Fruit fly (Drosophila melanogaster) whole organism, embryonic: ENCODE data around the gene CG5003.

ENCODE experiments used
- Abd-B ChIP-seq: fragments of 200-800 bp; sonication (Bioruptor generic); optimal IDR thresholded peaks from 2 replicates; lab custom pipeline; 2018; ENCODE audit warnings: missing biosample characterization, mild to moderate bottlenecking, missing genetic modification characterization, moderate library complexity
- Awh ChIP-seq: fragments of 200-800 bp; sonication (Bioruptor generic); IDR thresholded peaks from 2 replicates; pipeline ENCODE4, ENCODE4 v1.3.6; 2022; ENCODE audit warnings: missing biosample characterization, missing genetic modification characterization
- CG10654 ChIP-seq: fragments of 200-800 bp; sonication (Bioruptor generic); optimal IDR thresholded peaks from 2 replicates; lab custom pipeline; 2016; ENCODE audit warnings: missing biosample characterization, missing genetic modification characterization
- CG12104 ChIP-seq: fragments of 200-800 bp; sonication (Bioruptor generic); optimal IDR thresholded peaks from 3 replicates; lab custom pipeline; 2016; ENCODE audit warnings: missing biosample characterization, missing genetic modification characterization
- CG12942 ChIP-seq: fragments of 200-800 bp; sonication (Bioruptor generic); optimal IDR thresholded peaks from 3 replicates; lab custom pipeline; 2016; ENCODE audit warnings: missing biosample characterization, missing genetic modification characterization
- CG13123 ChIP-seq: fragments of 200-800 bp; sonication (Bioruptor generic); optimal IDR thresholded peaks from 2 replicates; lab custom pipeline; 2016; ENCODE audit warnings: missing biosample characterization, missing genetic modification characterization
- CG14860 ChIP-seq: fragments of 200-800 bp; sonication (Bioruptor generic); IDR thresholded peaks from 3 replicates; pipeline ENCODE4 v1.3.6; 2022; ENCODE audit warnings: missing biosample characterization, missing genetic modification characterization; ENCODE audit not compliant: partially characterized antibody
- CG15601 ChIP-seq: fragments of 200-800 bp; sonication (Bioruptor generic); optimal IDR thresholded peaks from 3 replicates; lab custom pipeline; 2019; ENCODE audit warnings: missing biosample characterization, mild to moderate bottlenecking, missing genetic modification characterization, moderate library complexity
- CG17186 ChIP-seq: fragments of 200-800 bp; sonication (Bioruptor generic); optimal IDR thresholded peaks from 3 replicates; lab custom pipeline; 2017; ENCODE audit warnings: missing biosample characterization, missing genetic modification reagents, missing genetic modification characterization
- CG17912 ChIP-seq: fragments of 200-800 bp; sonication (Bioruptor generic); optimal IDR thresholded peaks from 2 replicates; lab custom pipeline; 2018; ENCODE audit warnings: missing biosample characterization, mild to moderate bottlenecking, missing genetic modification characterization
- CG18262 ChIP-seq: fragments of 200-800 bp; optimal IDR thresholded peaks from 3 replicates; lab custom pipeline; 2019; ENCODE audit warnings: missing biosample characterization, mild to moderate bottlenecking, missing genetic modification characterization, moderate library complexity
- CG3281 ChIP-seq: fragments of 200-800 bp; sonication (Bioruptor generic); optimal IDR thresholded peaks from 3 replicates; lab custom pipeline; 2017; ENCODE audit warnings: missing biosample characterization, mild to moderate bottlenecking, missing genetic modification characterization
- CG4328 ChIP-seq: fragments of 200-800 bp; sonication (Bioruptor generic); optimal IDR thresholded peaks from 3 replicates; lab custom pipeline; 2017; ENCODE audit warnings: missing biosample characterization, missing genetic modification reagents, missing genetic modification characterization
- CG43689 ChIP-seq: fragments of 200-800 bp; sonication (Bioruptor generic); IDR thresholded peaks from 2 replicates; pipeline ENCODE4 v1.3.6; 2022; ENCODE audit warnings: missing biosample characterization, missing genetic modification characterization
- CG4820 ChIP-seq: fragments of 200-800 bp; sonication (Bioruptor generic); optimal IDR thresholded peaks from 3 replicates; lab custom pipeline; 2016; ENCODE audit warnings: missing biosample characterization, missing genetic modification characterization
- CG5180 ChIP-seq: fragments of 200-800 bp; sonication (Bioruptor generic); optimal IDR thresholded peaks from 3 replicates; lab custom pipeline; 2017; ENCODE audit warnings: missing biosample characterization, missing genetic modification characterization, mild to moderate bottlenecking, moderate library complexity, missing genetic modification reagents
- CG8478 ChIP-seq: fragments of >200 bp; optimal IDR thresholded peaks from 2 replicates; lab custom pipeline; 2018
- CrebB ChIP-seq: fragments of 200-800 bp; sonication (Bioruptor generic); optimal IDR thresholded peaks from 3 replicates; lab custom pipeline; 2018; ENCODE audit warnings: missing biosample characterization, mild to moderate bottlenecking, missing genetic modification characterization
- Fer2 ChIP-seq: fragments of 200-800 bp; sonication (Bioruptor generic); optimal IDR thresholded peaks from 2 replicates; lab custom pipeline; 2018; ENCODE audit warnings: missing biosample characterization, mild to moderate bottlenecking, missing genetic modification characterization, moderate library complexity
- Gsc ChIP-seq: fragments of 200-800 bp; sonication (Bioruptor generic); IDR thresholded peaks from 2 replicates; pipeline ENCODE4 v1.3.6; 2022; ENCODE audit warnings: missing biosample characterization, missing genetic modification characterization
- Hr3 ChIP-seq: fragments of 200-800 bp; sonication (Bioruptor generic); optimal IDR thresholded peaks from 3 replicates; lab custom pipeline; 2016; ENCODE audit warnings: missing biosample characterization, missing genetic modification characterization
- Mes4 ChIP-seq: fragments of 200-800 bp; sonication (Bioruptor generic); optimal IDR thresholded peaks from 2 replicates; lab custom pipeline; 2016; ENCODE audit warnings: missing biosample characterization, missing genetic modification characterization
- Poxn ChIP-seq: fragments of 200-800 bp; sonication (Bioruptor generic); IDR thresholded peaks from 2 replicates; pipeline ENCODE4 v1.3.6; 2022; ENCODE audit warnings: missing biosample characterization, missing genetic modification characterization
- Scr ChIP-seq: fragments of 200-800 bp; sonication (Bioruptor generic); IDR thresholded peaks from 2 replicates; pipeline ENCODE4 v1.3.6; 2022; ENCODE audit warnings: missing biosample characterization, missing genetic modification characterization; ENCODE audit not compliant: partially characterized antibody
- Side ChIP-seq: fragments of 200-800 bp; sonication (Bioruptor generic); optimal IDR thresholded peaks from 2 replicates; lab custom pipeline; 2016; ENCODE audit warnings: missing biosample characterization, missing genetic modification characterization
- Six4 ChIP-seq: fragments of 200-800 bp; sonication (Bioruptor generic); optimal IDR thresholded peaks from 2 replicates; lab custom pipeline; 2016; ENCODE audit warnings: missing biosample characterization, missing genetic modification characterization
- Stat92E ChIP-seq, 3 experiments: fragments of >200 bp in 2 of 3; fragments of 200-800 bp in 1 of 3; sonication (Bioruptor generic) in 1 of 3; optimal IDR thresholded peaks; 2 replicates each; lab custom pipeline; 2017 to 2019; ENCODE audit warnings: missing biosample characterization in 3 of 3, missing genetic modification characterization in 3 of 3, mild to moderate bottlenecking in 1 of 3, moderate library complexity in 1 of 3
- Trl ChIP-seq, 3 experiments: fragments of >200 bp in 2 of 3; fragments of 200-800 bp in 1 of 3; sonication (Bioruptor generic) in 1 of 3; optimal IDR thresholded peaks; 2 replicates in 1 of 3; 3 replicates in 2 of 3; lab custom pipeline; 2016 to 2017; ENCODE audit warnings: missing biosample characterization in 1 of 3, missing genetic modification characterization in 1 of 3
- Xrp1 ChIP-seq: fragments of 200-800 bp; sonication (Bioruptor generic); IDR thresholded peaks from 2 replicates; pipeline ENCODE4 v1.3.6; 2022; ENCODE audit warnings: missing biosample characterization, missing genetic modification characterization
- chinmo ChIP-seq: fragments of 200-800 bp; sonication (Bioruptor generic); IDR thresholded peaks from 4 replicates; pipeline ENCODE4 v1.3.6; 2022; ENCODE audit warnings: missing biosample characterization, missing genetic modification characterization; ENCODE audit not compliant: partially characterized antibody
- crc ChIP-seq: fragments of 200-800 bp; sonication (Bioruptor generic); optimal IDR thresholded peaks from 2 replicates; lab custom pipeline; 2016; ENCODE audit warnings: missing biosample characterization, missing genetic modification characterization
- cwo ChIP-seq: fragments of 200-800 bp; sonication (Bioruptor generic); optimal IDR thresholded peaks from 3 replicates; lab custom pipeline; 2017; ENCODE audit warnings: missing biosample characterization, missing genetic modification characterization, mild to moderate bottlenecking, moderate library complexity, missing genetic modification reagents
- ems ChIP-seq: fragments of 200-800 bp; sonication (Bioruptor generic); optimal IDR thresholded peaks from 3 replicates; lab custom pipeline; 2016; ENCODE audit warnings: missing biosample characterization, missing genetic modification characterization
- esg ChIP-seq: fragments of 200-800 bp; sonication (Bioruptor generic); conservative IDR thresholded peaks from 2 replicates; pipeline ENCODE4 v1.3.6; 2022; ENCODE audit warnings: missing biosample characterization, missing genetic modification characterization
- exex ChIP-seq: fragments of 200-800 bp; sonication (Bioruptor generic); optimal IDR thresholded peaks from 4 replicates; lab custom pipeline; 2018; ENCODE audit warnings: missing biosample characterization, mild to moderate bottlenecking, missing genetic modification characterization, moderate library complexity
- kay ChIP-seq: fragments of 200-800 bp; sonication (Bioruptor generic); optimal IDR thresholded peaks from 2 replicates; lab custom pipeline; 2016; ENCODE audit warnings: missing biosample characterization, missing genetic modification characterization
- lab ChIP-seq: fragments of 200-800 bp; sonication (Bioruptor generic); optimal IDR thresholded peaks from 3 replicates; lab custom pipeline; 2017; ENCODE audit warnings: missing biosample characterization, missing genetic modification characterization, mild to moderate bottlenecking, moderate library complexity, missing genetic modification reagents
- lilli ChIP-seq: fragments of 200-800 bp; sonication (Bioruptor generic); optimal IDR thresholded peaks from 3 replicates; lab custom pipeline; 2016; ENCODE audit warnings: missing biosample characterization, missing genetic modification characterization
- mirr ChIP-seq: fragments of 200-800 bp; sonication (Bioruptor generic); optimal IDR thresholded peaks from 3 replicates; lab custom pipeline; 2018; ENCODE audit warnings: missing biosample characterization, mild to moderate bottlenecking, missing genetic modification characterization
- odd ChIP-seq: fragments of 200-800 bp; sonication (Bioruptor generic); optimal IDR thresholded peaks from 2 replicates; lab custom pipeline; 2017; ENCODE audit warnings: missing biosample characterization, mild to moderate bottlenecking, missing genetic modification characterization
- run ChIP-seq: fragments of 200-800 bp; sonication (Bioruptor generic); optimal IDR thresholded peaks from 3 replicates; lab custom pipeline; 2018; ENCODE audit warnings: missing biosample characterization, mild to moderate bottlenecking, missing genetic modification characterization
- slbo ChIP-seq: fragments of 200-800 bp; sonication (Bioruptor generic); IDR thresholded peaks from 2 replicates; pipeline ENCODE4 v1.3.6; 2022; ENCODE audit warnings: missing biosample characterization, missing genetic modification characterization
- sqz ChIP-seq: fragments of 200-800 bp; sonication (Bioruptor generic); optimal IDR thresholded peaks from 3 replicates; lab custom pipeline; 2018; ENCODE audit warnings: missing biosample characterization, mild to moderate bottlenecking, missing genetic modification characterization
- stc ChIP-seq: fragments of 200-800 bp; sonication (Bioruptor generic); IDR thresholded peaks from 2 replicates; pipeline ENCODE4 v1.3.6; 2022; ENCODE audit warnings: missing biosample characterization, missing genetic modification characterization
- tup ChIP-seq: fragments of 200-800 bp; sonication (Bioruptor generic); optimal IDR thresholded peaks from 2 replicates; lab custom pipeline; 2016; ENCODE audit warnings: missing biosample characterization, mild to moderate bottlenecking, missing genetic modification characterization, moderate library complexity
- unc-4 ChIP-seq: fragments of 200-800 bp; sonication (Bioruptor generic); IDR thresholded peaks from 2 replicates; pipeline ENCODE4 v1.3.6; 2022; ENCODE audit warnings: missing biosample characterization, missing genetic modification characterization; ENCODE audit not compliant: partially characterized antibody
- vnd ChIP-seq: fragments of 200-800 bp; sonication (Bioruptor generic); IDR thresholded peaks from 3 replicates; pipeline ENCODE4 v1.3.6; 2022; ENCODE audit warnings: missing biosample characterization, missing genetic modification characterization; ENCODE audit not compliant: partially characterized antibody

Gene CG5003

DNA sequence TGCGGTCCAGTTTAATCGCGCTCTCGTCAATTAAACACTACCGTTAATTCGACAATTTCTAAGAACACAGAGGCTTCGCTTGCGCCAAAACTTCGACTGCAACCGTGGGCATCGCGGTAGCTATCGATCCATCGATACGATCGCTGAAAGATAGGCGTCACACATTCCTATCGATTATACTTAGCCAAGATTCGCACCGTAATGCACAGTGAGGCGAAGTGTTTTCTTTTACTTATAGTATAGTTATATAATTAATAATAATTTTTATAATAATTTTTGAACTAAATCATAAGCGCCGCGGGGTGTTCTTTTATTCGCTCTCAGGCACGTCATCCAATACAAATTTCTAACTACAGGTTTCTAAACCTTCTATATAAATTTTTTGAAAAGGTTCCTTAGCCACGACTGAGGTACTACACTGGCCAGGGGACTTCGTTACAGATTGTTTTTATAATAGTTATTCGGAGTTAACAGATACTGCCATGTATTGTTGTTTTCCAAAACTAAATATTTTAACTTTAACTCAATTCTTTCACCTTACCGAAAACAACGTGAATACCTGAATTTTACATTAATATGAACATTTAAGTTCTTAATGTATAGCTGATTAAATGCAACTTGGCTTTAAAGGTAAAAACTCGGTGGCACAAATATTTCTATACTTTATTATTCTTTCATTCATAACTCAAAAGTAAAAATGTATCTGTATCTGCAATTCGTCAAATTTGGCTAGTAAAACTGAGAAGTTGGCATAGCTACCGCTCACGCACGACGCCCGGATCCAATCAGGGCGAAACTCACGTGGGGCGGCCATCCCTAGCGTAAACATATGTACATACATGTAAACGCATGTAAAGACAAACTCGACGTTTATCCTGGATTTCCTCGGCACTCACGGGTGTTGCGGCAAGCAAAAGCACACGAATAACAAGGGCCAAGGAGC lies 21.7 kb upstream of the CG5003 start, which contains the start of the genes NSD and BOD1 (continued):
- TF ChIP-seq Trl (optimal IDR thresholded peaks at IDR 0.05; lab: Kevin White, UChicago) (no peak), Trl (GFP tag; optimal IDR thresholded peaks at IDR 0.05; lab: Kevin White, UChicago) (no peak), odd (GFP tag; lab: Kevin White, UChicago) (no peak), vnd (GFP tag; lab: Robert Waterston, UW) (peak; percentile 94), slbo (peak; percentile 92), lilli (GFP tag; lab: Kevin White, UChicago) (peak; percentile 40), lab (GFP tag; lab: Kevin White, UChicago) (peak; percentile 42), CG12104 (GFP tag; lab: Kevin White, UChicago) (peak; percentile 37), CG10654 (GFP tag; lab: Kevin White, UChicago) (peak; percentile 48), CG13123 (GFP tag; lab: Kevin White, UChicago) (no peak), cwo (GFP tag; lab: Kevin White, UChicago) (no peak), Poxn (GFP tag; lab: Robert Waterston, UW) (peak; percentile 37; the same call in 1 of the 2 replicates), CG12942 (GFP tag; lab: Kevin White, UChicago) (peak; percentile 15), CG17912 (no peak), CG17186 (GFP tag; lab: Kevin White, UChicago) (peak; percentile 51), CG8478 (lab: Kevin White, UChicago) (no peak), CG5180 (no peak), CG18262 (tag; lab: Kevin White, UChicago) (peak; percentile 62), Scr (GFP tag; lab: Robert Waterston, UW) (peak; percentile 85), CG15601 (tag; lab: Kevin White, UChicago) (no peak), Fer2 (tag; lab: Kevin White, UChicago) (peak; percentile 27), run (tag; lab: Kevin White, UChicago) (no peak), Mes4 (GFP tag; lab: Kevin White, UChicago) (no peak), Gsc (GFP tag; lab: Robert Waterston, UW) (no peak), esg (GFP tag; lab: Robert Waterston, UW) (peak; percentile 54), Awh (GFP tag; lab: Robert Waterston, UW) (no peak), CG3281 (peak; percentile 17), mirr (GFP tag; lab: Kevin White, UChicago) (peak; percentile 42), kay (GFP tag; lab: Kevin White, UChicago) (no peak), Hr3 (GFP tag; lab: Kevin White, UChicago) (peak; percentile 52), CrebB (tag; lab: Kevin White, UChicago) (no peak), CG43689 (GFP tag; lab: Robert Waterston, UW) (no peak), unc-4 (GFP tag; lab: Robert Waterston, UW) (peak; percentile 80), Xrp1 (GFP tag; lab: Robert Waterston, UW) (peak; percentile 72), CG14860 (GFP tag; lab: Robert Waterston, UW) (peak; percentile 89), stc (GFP tag; lab: Robert Waterston, UW) (no peak), sqz (GFP tag; lab: Kevin White, UChicago) (no peak), ems (GFP tag; lab: Kevin White, UChicago) (no peak), chinmo (peak; percentile 91), exex (tag; lab: Kevin White, UChicago) (no peak), Six4 (peak; percentile 43), Abd-B (GFP tag; lab: Kevin White, UChicago) (peak; percentile 61), crc (GFP tag; lab: Kevin White, UChicago) (no peak), Side (GFP tag; lab: Kevin White, UChicago) (no peak), CG4328 (GFP tag; lab: Kevin White, UChicago) (peak; percentile 18), tup (GFP tag; lab: Kevin White, UChicago) (peak; percentile 14), CG4820 (GFP tag; lab: Kevin White, UChicago) (peak; percentile 46), Stat92E (GFP tag; optimal IDR thresholded peaks at IDR 0.05; lab: Kevin White, UChicago) (no peak)
